Worm (Caenorhabditis elegans): Measurements from ENCODE around the gene C09H5.7.

The C09H5.7 gene

ce11 chrV:8069637-8070036 lies 15.4 kb downstream of the C09H5.7 start, which contains the start of gene str-143:
Gene str-143, minus strand, starts transcription at chrV:8069737.
- TF ChIP-seq nhr-12 (tag; optimal IDR thresholded peaks at IDR 0.05) = no peak
- no peak for TF ChIP-seq sptf-1 (tag; optimal IDR thresholded peaks at IDR 0.05)
- TF ChIP-seq nhr-76 (tag; optimal IDR thresholded peaks at IDR 0.05) = no peak
- TF ChIP-seq flh-1 (GFP tag; optimal IDR thresholded peaks at IDR 0.05) = no peak

ce11 chrV:8067800-8068199 lies 17.2 kb downstream of the C09H5.7 start, which contains the start of gene str-140:
Gene str-140, minus strand, starts transcription at chrV:8067900.
- TF ChIP-seq nhr-12 (tag; optimal IDR thresholded peaks at IDR 0.05) = no peak
- no peak for TF ChIP-seq nhr-76 (tag; optimal IDR thresholded peaks at IDR 0.05)
- TF ChIP-seq cnd-1 (tag; optimal IDR thresholded peaks at IDR 0.05) = no peak
- TF ChIP-seq drap-1 (GFP tag; optimal IDR thresholded peaks at IDR 0.05) = no peak
- TF ChIP-seq bed-3 (GFP tag; optimal IDR thresholded peaks at IDR 0.05) = no peak
- TF ChIP-seq ceh-43 (GFP tag; optimal IDR thresholded peaks at IDR 0.05) = no peak
- TF ChIP-seq ztf-11 (tag; optimal IDR thresholded peaks at IDR 0.05) = no peak
- no peak for TF ChIP-seq unc-62 (GFP tag; optimal IDR thresholded peaks at IDR 0.05)
- no peak for TF ChIP-seq sptf-1 (tag; optimal IDR thresholded peaks at IDR 0.05)
- TF ChIP-seq snpc-4 (tag; optimal IDR thresholded peaks at IDR 0.05) = no peak
- TF ChIP-seq lin-32 (GFP tag; optimal IDR thresholded peaks at IDR 0.05) = no peak
- TF ChIP-seq hlh-1 (tag; optimal IDR thresholded peaks at IDR 0.05) = no peak
- TF ChIP-seq nhr-2 (tag; optimal IDR thresholded peaks at IDR 0.05) = no peak
- TF ChIP-seq unc-120 (tag; optimal IDR thresholded peaks at IDR 0.05; ENCODE audit: poor library complexity, severe bottlenecking) = no peak
- TF ChIP-seq lin-13 (tag; optimal IDR thresholded peaks at IDR 0.05) = no peak
- no peak for TF ChIP-seq elt-3 (tag; optimal IDR thresholded peaks at IDR 0.05)
- no peak for TF ChIP-seq nhr-237 (tag; optimal IDR thresholded peaks at IDR 0.05)
- TF ChIP-seq zip-8 (tag; optimal IDR thresholded peaks at IDR 0.05) = no peak

- no peak for TF ChIP-seq elt-3 (tag; optimal IDR thresholded peaks at IDR 0.05)
Observed at ce11 chrV:8062074-8062473, 23.0 kb downstream of the C09H5.7 start, which contains the start of gene str-139. Gene str-139, minus strand, starts transcription at chrV:8062174.

ce11 chrV:8058359-8058758 lies 26.7 kb downstream of the C09H5.7 start, which contains the start of gene str-138:
Gene str-138, plus strand, starts transcription at chrV:8058659.
- TF ChIP-seq elt-3 (tag; optimal IDR thresholded peaks at IDR 0.05) = no peak
- no peak for TF ChIP-seq nhr-76 (tag; optimal IDR thresholded peaks at IDR 0.05)
- TF ChIP-seq M03D4.4 (tag; optimal IDR thresholded peaks at IDR 0.05) = no peak
- TF ChIP-seq blmp-1 (tag; optimal IDR thresholded peaks at IDR 0.05) = no peak
- no peak for TF ChIP-seq ceh-43 (GFP tag; optimal IDR thresholded peaks at IDR 0.05)
- TF ChIP-seq nhr-2 (tag; optimal IDR thresholded peaks at IDR 0.05) = no peak
- no peak for TF ChIP-seq drap-1 (GFP tag; optimal IDR thresholded peaks at IDR 0.05)
- TF ChIP-seq ceh-83 (GFP tag; optimal IDR thresholded peaks at IDR 0.05) = no peak
- no peak for TF ChIP-seq hlh-1 (tag; optimal IDR thresholded peaks at IDR 0.05)
- TF ChIP-seq nhr-28 (tag; optimal IDR thresholded peaks at IDR 0.05) = no peak
- no peak for TF ChIP-seq bed-3 (GFP tag; optimal IDR thresholded peaks at IDR 0.05)
- no peak for TF ChIP-seq pha-4 (tag; optimal IDR thresholded peaks at IDR 0.05)
- no peak for TF ChIP-seq sem-2 (GFP tag; optimal IDR thresholded peaks at IDR 0.05)
- no peak for TF ChIP-seq unc-39 (tag; optimal IDR thresholded peaks at IDR 0.05)
- TF ChIP-seq mep-1 (tag; optimal IDR thresholded peaks at IDR 0.05) = no peak
- no peak for TF ChIP-seq zip-8 (tag; optimal IDR thresholded peaks at IDR 0.05)
- no peak for TF ChIP-seq nhr-237 (tag; optimal IDR thresholded peaks at IDR 0.05)
- no peak for TF ChIP-seq nhr-12 (tag; optimal IDR thresholded peaks at IDR 0.05)
- TF ChIP-seq ham-2 (GFP tag; optimal IDR thresholded peaks at IDR 0.05) = no peak
- no peak for TF ChIP-seq ces-1 (GFP tag; optimal IDR thresholded peaks at IDR 0.05)

ce11 chrV:8055170-8055569 lies 29.9 kb downstream of the C09H5.7 start:
- TF ChIP-seq mab-5 (tag; optimal IDR thresholded peaks at IDR 0.05) (no peak), mep-1 (tag; optimal IDR thresholded peaks at IDR 0.05) (no peak), nhr-12 (tag; optimal IDR thresholded peaks at IDR 0.05) (no peak), nhr-76 (tag; optimal IDR thresholded peaks at IDR 0.05) (no peak), snpc-4 (tag; optimal IDR thresholded peaks at IDR 0.05) (no peak), ztf-11 (tag; optimal IDR thresholded peaks at IDR 0.05) (no peak), unc-120 (tag; optimal IDR thresholded peaks at IDR 0.05; ENCODE audit: poor library complexity, severe bottlenecking) (no peak), unc-39 (tag; optimal IDR thresholded peaks at IDR 0.05) (no peak), nhr-2 (tag; optimal IDR thresholded peaks at IDR 0.05) (no peak)

- no peak for TF ChIP-seq lin-32 (GFP tag; optimal IDR thresholded peaks at IDR 0.05)
- no peak for TF ChIP-seq flh-1 (GFP tag; optimal IDR thresholded peaks at IDR 0.05)
- TF ChIP-seq ceh-83 (GFP tag; optimal IDR thresholded peaks at IDR 0.05) = no peak
- no peak for TF ChIP-seq lsy-2 (tag; optimal IDR thresholded peaks at IDR 0.05)
Observed at ce11 chrV:8054130-8054529, 30.9 kb downstream of the C09H5.7 start, which contains the start of gene ZC513.2. Gene ZC513.2, plus strand, starts transcription at chrV:8054430.

All from whole organism, mixed stage, embryonic.